Fruit fly (Drosophila melanogaster): ENCODE data around the gene cact.

The cact gene

DNA sequence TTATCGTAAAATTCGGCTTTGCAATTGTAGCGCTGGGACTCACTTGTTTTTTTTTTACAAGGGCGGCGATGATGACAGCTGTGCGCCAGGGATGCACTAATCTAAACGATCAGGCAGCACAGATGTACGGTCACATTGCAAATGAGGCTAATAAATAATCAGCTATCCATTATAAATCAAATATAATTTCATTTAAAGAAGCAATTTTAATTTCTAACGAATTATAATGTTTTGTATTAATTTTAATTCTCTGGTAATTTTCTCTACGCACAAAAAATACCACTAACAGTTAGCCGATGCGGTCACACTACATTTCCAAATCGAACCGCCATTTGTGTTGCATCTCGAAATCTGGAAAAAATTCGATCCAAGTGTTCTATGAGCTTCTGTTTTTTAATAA is 15.4 kb downstream of the cact start, which contains the start of the genes cni and fzy (continued):
- TF ChIP-seq D (optimal IDR thresholded peaks at IDR 0.05) (no peak), D (GFP tag; optimal IDR thresholded peaks at IDR 0.05) (no peak), lilli (GFP tag; optimal IDR thresholded peaks at IDR 0.05) (peak; percentile 48), Sin3A (optimal IDR thresholded peaks at IDR 0.05) (peak; percentile 86), CG14710 (tag; optimal IDR thresholded peaks at IDR 0.05) (peak; percentile 85), CG14050 (GFP tag; IDR thresholded peaks at IDR 0.05) (no peak), Xrp1 (GFP tag; IDR thresholded peaks at IDR 0.05) (peak; percentile 35; the same call in 1 of the 2 replicates), CG13287 (GFP tag; IDR thresholded peaks at IDR 0.05; ENCODE audit: partially characterized antibody) (peak; percentile 49; the same call in 1 of the 2 replicates), CG15514 (GFP tag; optimal IDR thresholded peaks at IDR 0.05) (peak; percentile 64), chm (GFP tag; IDR thresholded peaks at IDR 0.05) (no peak), MESR4 (GFP tag; optimal IDR thresholded peaks at IDR 0.05) (peak; percentile 21), unc-4 (GFP tag; IDR thresholded peaks at IDR 0.05; ENCODE audit: partially characterized antibody) (peak; percentile 37; the same call in 1 of the 2 replicates), NC2β (GFP tag; optimal IDR thresholded peaks at IDR 0.05) (no peak), Bdp1 (GFP tag; optimal IDR thresholded peaks at IDR 0.05) (peak; percentile 21), lbe (GFP tag; optimal IDR thresholded peaks at IDR 0.05) (peak; percentile 52), sqz (GFP tag; optimal IDR thresholded peaks at IDR 0.05) (peak; percentile 96), pzg (GFP tag; optimal IDR thresholded peaks at IDR 0.05) (peak; percentile 92), bab2 (GFP tag; optimal IDR thresholded peaks at IDR 0.05) (peak; percentile 23), Myb (GFP tag; optimal IDR thresholded peaks at IDR 0.05) (no peak), dmrt99B (tag; optimal IDR thresholded peaks at IDR 0.05) (no peak), inv (GFP tag; IDR thresholded peaks at IDR 0.05; ENCODE audit: partially characterized antibody) (no peak), ind (GFP tag; optimal IDR thresholded peaks at IDR 0.05) (peak; percentile 34), Ets97D (GFP tag; optimal IDR thresholded peaks at IDR 0.05) (peak; percentile 73), BEAF-32 (GFP tag; optimal IDR thresholded peaks at IDR 0.05) (peak; percentile 62), chn (GFP tag; optimal IDR thresholded peaks at IDR 0.05) (no peak), CG2116 (GFP tag; optimal IDR thresholded peaks at IDR 0.05) (peak; percentile 88), CG17359 (tag; optimal IDR thresholded peaks at IDR 0.05) (peak; percentile 1), CG4617 (GFP tag; optimal IDR thresholded peaks at IDR 0.05; ENCODE audit: borderline replicate concordance) (peak; percentile 70), HmgZ (tag; optimal IDR thresholded peaks at IDR 0.05) (peak; percentile 56), CG2712 (tag; optimal IDR thresholded peaks at IDR 0.05) (peak; percentile 63), Spps (tag; optimal IDR thresholded peaks at IDR 0.05) (peak; percentile 6), CG2678 (tag; optimal IDR thresholded peaks at IDR 0.05) (peak; percentile 23), CG9797 (GFP tag; optimal IDR thresholded peaks at IDR 0.05) (peak; percentile 98), CG17385 (GFP tag; optimal IDR thresholded peaks at IDR 0.05) (no peak), CG12659 (GFP tag; optimal IDR thresholded peaks at IDR 0.05) (peak; percentile 74), stwl (tag; optimal IDR thresholded peaks at IDR 0.05) (peak; percentile 69), wor (GFP tag; IDR thresholded peaks at IDR 0.05) (no peak), CG33557 (GFP tag; optimal IDR thresholded peaks at IDR 0.05) (peak; percentile 23), tin (GFP tag; optimal IDR thresholded peaks at IDR 0.05) (peak; percentile 31), CG4424 (GFP tag; optimal IDR thresholded peaks at IDR 0.05) (peak; percentile 42), Eip74EF (GFP tag; optimal IDR thresholded peaks at IDR 0.05) (no peak), CG13424 (tag; optimal IDR thresholded peaks at IDR 0.05) (peak; percentile 8), Lhr (GFP tag; optimal IDR thresholded peaks at IDR 0.05) (peak; percentile 59), CG11696 (GFP tag; IDR thresholded peaks at IDR 0.05) (no peak), Elba2 (GFP tag; optimal IDR thresholded peaks at IDR 0.05) (peak; percentile 18), dmrt11E (tag; optimal IDR thresholded peaks at IDR 0.05) (peak; percentile 21), knrl (GFP tag; IDR thresholded peaks at IDR 0.05; ENCODE audit: partially characterized antibody) (0 out of 3 replicates have a peak, but pooled peaks have one; percentile 37), grau (tag; optimal IDR thresholded peaks at IDR 0.05) (peak; percentile 32), sug (tag; optimal IDR thresholded peaks at IDR 0.05) (peak; percentile 32), gsb-n (tag; optimal IDR thresholded peaks at IDR 0.05) (peak; percentile 40)

Data from whole organism, embryonic.